Fruit fly (Drosophila melanogaster) whole organism, embryonic: ENCODE data around the gene Srp19.

Experiments
- Asciz ChIP-seq: fragments of 200-800 bp; sonication (Bioruptor generic); optimal IDR thresholded peaks from 2 replicates; lab custom pipeline; 2017; ENCODE audit warnings: missing biosample characterization, mild to moderate bottlenecking, missing genetic modification characterization, missing genetic modification reagents
- B-H1 ChIP-seq: fragments of 200-800 bp; sonication (Bioruptor generic); IDR thresholded peaks from 3 replicates; pipeline ENCODE4 v1.3.6; 2022; ENCODE audit warnings: missing biosample characterization, missing genetic modification characterization
- B-H2 ChIP-seq: fragments of 200-800 bp; sonication (Bioruptor generic); optimal IDR thresholded peaks from 2 replicates; lab custom pipeline; 2018; ENCODE audit warnings: missing biosample characterization, mild to moderate bottlenecking, missing genetic modification characterization
- CG1024 ChIP-seq: fragments of 200-800 bp; sonication (Bioruptor generic); IDR thresholded peaks from 2 replicates; pipeline ENCODE4 v1.3.6; 2022; ENCODE audit warnings: missing biosample characterization, missing genetic modification characterization
- CG10565 ChIP-seq: fragments of 200-800 bp; sonication (Bioruptor generic); optimal IDR thresholded peaks from 3 replicates; lab custom pipeline; 2016; ENCODE audit warnings: missing biosample characterization, mild to moderate bottlenecking, missing genetic modification characterization
- CG10959 ChIP-seq: fragments of 200-800 bp; sonication (Bioruptor generic); IDR thresholded peaks from 2 replicates; pipeline ENCODE4 v1.3.6; 2022; ENCODE audit warnings: missing biosample characterization, missing genetic modification characterization
- CG11085 ChIP-seq: fragments of 200-800 bp; sonication (Bioruptor generic); IDR thresholded peaks from 2 replicates; pipeline ENCODE4 v1.3.6; 2022; ENCODE audit warnings: missing biosample characterization, missing genetic modification characterization
- CG11398 ChIP-seq: fragments of 200-800 bp; sonication (Bioruptor generic); optimal IDR thresholded peaks from 2 replicates; lab custom pipeline; 2016; ENCODE audit warnings: missing biosample characterization, missing genetic modification characterization
- CG16863 ChIP-seq: fragments of 200-800 bp; sonication (Bioruptor generic); optimal IDR thresholded peaks from 3 replicates; lab custom pipeline; 2016; ENCODE audit warnings: missing biosample characterization, missing genetic modification characterization
- CG2116 ChIP-seq: fragments of 200-800 bp; sonication (Bioruptor generic); optimal IDR thresholded peaks from 3 replicates; lab custom pipeline; 2018; ENCODE audit warnings: missing biosample characterization, mild to moderate bottlenecking, missing genetic modification characterization
- CG2678 ChIP-seq: fragments of 200-800 bp; sonication (Bioruptor generic); optimal IDR thresholded peaks from 3 replicates; lab custom pipeline; 2019; ENCODE audit warnings: missing biosample characterization, mild to moderate bottlenecking, missing genetic modification characterization, moderate library complexity
- CG30403 ChIP-seq: fragments of 200-800 bp; sonication (Bioruptor generic); optimal IDR thresholded peaks from 3 replicates; lab custom pipeline; 2016; ENCODE audit warnings: missing biosample characterization, missing genetic modification characterization
- CG3163 ChIP-seq: fragments of 200-800 bp; sonication (Bioruptor generic); optimal IDR thresholded peaks from 3 replicates; lab custom pipeline; 2016; ENCODE audit warnings: missing biosample characterization, missing genetic modification characterization
- CG33557 ChIP-seq: fragments of 200-800 bp; sonication (Bioruptor generic); optimal IDR thresholded peaks from 2 replicates; lab custom pipeline; 2019; ENCODE audit warnings: missing biosample characterization, mild to moderate bottlenecking, missing genetic modification characterization, moderate library complexity
- CG4854 ChIP-seq: fragments of 200-800 bp; sonication (Bioruptor generic); optimal IDR thresholded peaks from 2 replicates; lab custom pipeline; 2016; ENCODE audit warnings: missing biosample characterization, missing genetic modification characterization, inconsistent platforms
- CG7271 ChIP-seq: fragments of 200-800 bp; sonication (Bioruptor generic); optimal IDR thresholded peaks from 2 replicates; lab custom pipeline; 2018; ENCODE audit warnings: missing biosample characterization, mild to moderate bottlenecking, missing genetic modification characterization, moderate library complexity
- CG7556 ChIP-seq: fragments of 200-800 bp; sonication (Bioruptor generic); optimal IDR thresholded peaks from 2 replicates; lab custom pipeline; 2017; ENCODE audit warnings: missing biosample characterization, mild to moderate bottlenecking, missing genetic modification characterization
- CG8924 ChIP-seq: fragments of 200-800 bp; optimal IDR thresholded peaks from 3 replicates; lab custom pipeline; 2019; ENCODE audit warnings: missing biosample characterization, mild to moderate bottlenecking, missing genetic modification characterization, moderate library complexity
- CG9727 ChIP-seq: fragments of 200-800 bp; sonication (Bioruptor generic); optimal IDR thresholded peaks from 3 replicates; lab custom pipeline; 2017; ENCODE audit warnings: missing biosample characterization, mild to moderate bottlenecking, missing genetic modification characterization
- Chrac-16 ChIP-seq: fragments of 200-800 bp; sonication (Bioruptor generic); optimal IDR thresholded peaks from 3 replicates; lab custom pipeline; 2016; ENCODE audit warnings: missing biosample characterization, missing genetic modification characterization
- CkIIα-i1 ChIP-seq: fragments of 200-800 bp; sonication (Bioruptor generic); IDR thresholded peaks from 2 replicates; pipeline ENCODE4 v1.3.6; 2022; ENCODE audit warnings: missing biosample characterization, missing genetic modification characterization
- Doc3 ChIP-seq: fragments of 200-800 bp; sonication (Bioruptor generic); IDR thresholded peaks from 3 replicates; pipeline ENCODE4 v1.3.6; 2022; ENCODE audit warnings: missing biosample characterization, missing genetic modification characterization; ENCODE audit not compliant: partially characterized antibody
- Ets97D ChIP-seq: fragments of 200-800 bp; sonication (Bioruptor generic); optimal IDR thresholded peaks from 3 replicates; lab custom pipeline; 2016; ENCODE audit warnings: missing biosample characterization, missing genetic modification characterization
- Gug ChIP-seq: fragments of 200-800 bp; sonication (Bioruptor generic); IDR thresholded peaks from 4 replicates; pipeline ENCODE4 v1.3.6; 2022; ENCODE audit warnings: missing biosample characterization, missing genetic modification characterization
- HLH4C ChIP-seq: fragments of 200-800 bp; sonication (Bioruptor generic); IDR thresholded peaks from 3 replicates; pipeline ENCODE4 v1.3.6; 2022; ENCODE audit warnings: missing biosample characterization, missing genetic modification characterization; ENCODE audit not compliant: partially characterized antibody
- HLHmδ ChIP-seq: fragments of 200-800 bp; sonication (Bioruptor generic); optimal IDR thresholded peaks from 2 replicates; lab custom pipeline; 2018; ENCODE audit warnings: missing biosample characterization, mild to moderate bottlenecking, missing genetic modification characterization, moderate library complexity
- NC2α ChIP-seq: fragments of 200-800 bp; sonication (Bioruptor generic); optimal IDR thresholded peaks from 2 replicates; lab custom pipeline; 2016; ENCODE audit warnings: missing biosample characterization, missing genetic modification characterization
- Nf-YA ChIP-seq: fragments of 200-800 bp; sonication (Bioruptor generic); IDR thresholded peaks from 2 replicates; pipeline ENCODE4 v1.3.6; 2022; ENCODE audit warnings: missing biosample characterization, missing genetic modification characterization
- Oaz ChIP-seq: fragments of 200-800 bp; sonication (Bioruptor generic); IDR thresholded peaks from 2 replicates; pipeline ENCODE4 v1.3.6; 2022; ENCODE audit warnings: missing biosample characterization, missing genetic modification characterization
- Opbp ChIP-seq: fragments of 200-800 bp; sonication (Bioruptor generic); IDR thresholded peaks from 3 replicates; pipeline ENCODE4 v1.3.6; 2022; ENCODE audit warnings: missing biosample characterization, missing genetic modification characterization; ENCODE audit not compliant: partially characterized antibody
- Rfx ChIP-seq: fragments of 200-800 bp; sonication (Bioruptor generic); IDR thresholded peaks from 2 replicates; pipeline ENCODE4 v1.3.6; 2022; ENCODE audit warnings: missing biosample characterization, missing genetic modification characterization
- Scr ChIP-seq: fragments of 200-800 bp; sonication (Bioruptor generic); IDR thresholded peaks from 2 replicates; pipeline ENCODE4 v1.3.6; 2022; ENCODE audit warnings: missing biosample characterization, missing genetic modification characterization; ENCODE audit not compliant: partially characterized antibody
- cato ChIP-seq: fragments of 200-800 bp; sonication (Bioruptor generic); optimal IDR thresholded peaks from 2 replicates; lab custom pipeline; 2016; ENCODE audit warnings: missing biosample characterization, missing genetic modification characterization, borderline replicate concordance
- chinmo ChIP-seq: fragments of 200-800 bp; sonication (Bioruptor generic); IDR thresholded peaks from 4 replicates; pipeline ENCODE4 v1.3.6; 2022; ENCODE audit warnings: missing biosample characterization, missing genetic modification characterization; ENCODE audit not compliant: partially characterized antibody
- chm ChIP-seq: fragments of 200-800 bp; sonication (Bioruptor generic); IDR thresholded peaks from 2 replicates; pipeline ENCODE4 v1.3.6; 2022; ENCODE audit warnings: missing biosample characterization, missing genetic modification characterization
- dmrt11E ChIP-seq: fragments of 200-800 bp; sonication (Bioruptor generic); optimal IDR thresholded peaks from 3 replicates; lab custom pipeline; 2018; ENCODE audit warnings: missing biosample characterization, mild to moderate bottlenecking, missing genetic modification characterization, moderate library complexity
- insv ChIP-seq, 2 experiments: fragments of 200-800 bp; sonication (Bioruptor generic); optimal IDR thresholded peaks; 3 replicates each; lab custom pipeline; 2016 to 2018; ENCODE audit warnings: missing biosample characterization in 2 of 2, missing genetic modification characterization in 2 of 2
- jing ChIP-seq: fragments of 200-800 bp; sonication (Bioruptor generic); optimal IDR thresholded peaks from 2 replicates; lab custom pipeline; 2018; ENCODE audit warnings: missing biosample characterization, mild to moderate bottlenecking, missing genetic modification characterization
- lov ChIP-seq, 2 experiments: fragments of 200-800 bp in 1 of 2; fragments of >200 bp in 1 of 2; sonication (Bioruptor generic) in 1 of 2; IDR thresholded peaks in 1 of 2; optimal IDR thresholded peaks in 1 of 2; 2 replicates in 1 of 2; 3 replicates in 1 of 2; pipeline versions ENCODE4 v1.3.6 to Lab custom; 2017 to 2022; ENCODE audit warnings: missing biosample characterization in 1 of 2, missing genetic modification characterization in 1 of 2
- nmo ChIP-seq: fragments of 200-800 bp; sonication (Bioruptor generic); optimal IDR thresholded peaks from 2 replicates; lab custom pipeline; 2018; ENCODE audit warnings: missing biosample characterization, mild to moderate bottlenecking, missing genetic modification characterization, moderate library complexity
- otp ChIP-seq: fragments of 200-800 bp; sonication (Bioruptor generic); IDR thresholded peaks from 3 replicates; pipeline ENCODE4, ENCODE4 v1.3.6; 2022; ENCODE audit warnings: missing biosample characterization, missing genetic modification characterization
- rib ChIP-seq: fragments of 200-800 bp; sonication (Bioruptor generic); IDR thresholded peaks from 2 replicates; pipeline ENCODE4 v1.3.6; 2022; ENCODE audit warnings: missing biosample characterization, missing genetic modification characterization
- row ChIP-seq: fragments of 200-800 bp; sonication (Bioruptor generic); IDR thresholded peaks from 3 replicates; pipeline ENCODE4 v1.3.6; 2022; ENCODE audit warnings: missing biosample characterization, missing genetic modification characterization
- shn ChIP-seq: fragments of 200-800 bp; sonication (Bioruptor generic); optimal IDR thresholded peaks from 3 replicates; lab custom pipeline; 2016; ENCODE audit warnings: missing biosample characterization, missing genetic modification characterization
- slp2 ChIP-seq: fragments of 200-800 bp; sonication (Bioruptor generic); optimal IDR thresholded peaks from 2 replicates; lab custom pipeline; 2016; ENCODE audit warnings: missing biosample characterization, missing genetic modification characterization
- sr ChIP-seq: fragments of 200-800 bp; sonication (Bioruptor generic); IDR thresholded peaks from 3 replicates; pipeline ENCODE4 v1.3.6; 2022; ENCODE audit warnings: missing biosample characterization, missing genetic modification characterization
- stc ChIP-seq: fragments of 200-800 bp; sonication (Bioruptor generic); IDR thresholded peaks from 2 replicates; pipeline ENCODE4 v1.3.6; 2022; ENCODE audit warnings: missing biosample characterization, missing genetic modification characterization
- wek ChIP-seq: fragments of 200-800 bp; sonication (Bioruptor generic); optimal IDR thresholded peaks from 3 replicates; lab custom pipeline; 2018; ENCODE audit warnings: missing biosample characterization, mild to moderate bottlenecking, missing genetic modification characterization, moderate library complexity

Gene Srp19

dm6 chr3L:7347984-7348631, at the start of gene Srp19, which contains the start of gene qm (continued):
- TF ChIP-seq Nf-YA (GFP tag; lab: Robert Waterston, UW) = no peak
- no peak for TF ChIP-seq Asciz (GFP tag; lab: Kevin White, UChicago)
- no peak for TF ChIP-seq lov (optimal IDR thresholded peaks at IDR 0.05; lab: Kevin White, UChicago)
- TF ChIP-seq lov (GFP tag; IDR thresholded peaks at IDR 0.05; lab: Robert Waterston, UW) = no peak
- peak; percentile 22 for TF ChIP-seq CG33557 (GFP tag; lab: Kevin White, UChicago)
- TF ChIP-seq dmrt11E (tag; lab: Kevin White, UChicago) = peak; percentile 23
- TF ChIP-seq insv (GFP tag; optimal IDR thresholded peaks at IDR 0.05; lab: Kevin White, UChicago) = peak in 1 of 2 experiments; percentile 23
- peak; percentile 29; the same call in 1 of the 2 replicates for TF ChIP-seq rib (GFP tag; lab: Robert Waterston, UW)
- TF ChIP-seq chm = peak; percentile 67; the same call in 1 of the 2 replicates
- TF ChIP-seq CG8924 (tag; lab: Kevin White, UChicago) = peak; percentile 46
- TF ChIP-seq row (GFP tag; lab: Robert Waterston, UW) = peak; percentile 89
- peak; percentile 78 for TF ChIP-seq Doc3 (GFP tag; lab: Robert Waterston, UW)
- no peak for TF ChIP-seq jing (GFP tag; lab: Kevin White, UChicago)
- TF ChIP-seq CG30403 = peak; percentile 84
- TF ChIP-seq otp = 0 out of 3 replicates have a peak, but pooled peaks have one; percentile 5
- TF ChIP-seq wek = peak; percentile 43
- TF ChIP-seq CG10959 = no peak; the same call in 1 of the 2 replicates
- TF ChIP-seq shn (GFP tag; lab: Kevin White, UChicago) = peak; percentile 23
- peak; percentile 24; the same call in 1 of the 4 replicates for TF ChIP-seq Gug
- no peak for TF ChIP-seq CG3163
- no peak for TF ChIP-seq CG7271 (tag; lab: Kevin White, UChicago)
- no peak for TF ChIP-seq B-H2
- TF ChIP-seq sr (GFP tag; lab: Robert Waterston, UW) = 0 out of 3 replicates have a peak, but pooled peaks have one; percentile 20
- TF ChIP-seq NC2α (GFP tag; lab: Kevin White, UChicago) = no peak
- peak; percentile 28 for TF ChIP-seq CG9727
- peak; percentile 59 for TF ChIP-seq HLHmδ (GFP tag; lab: Kevin White, UChicago)
- TF ChIP-seq CG7556 (GFP tag; lab: Kevin White, UChicago) = peak; percentile 56
- TF ChIP-seq CG2116 (GFP tag; lab: Kevin White, UChicago) = peak; percentile 71
- TF ChIP-seq Scr (GFP tag; lab: Robert Waterston, UW) = peak; percentile 91
- peak; percentile 11; the same call in 1 of the 3 replicates for TF ChIP-seq B-H1 (GFP tag; lab: Robert Waterston, UW)
- no peak for TF ChIP-seq Oaz (GFP tag; lab: Robert Waterston, UW)
- TF ChIP-seq Chrac-16 (GFP tag; lab: Kevin White, UChicago) = peak; percentile 34
- TF ChIP-seq stc (GFP tag; lab: Robert Waterston, UW) = peak; percentile 19; the same call in 1 of the 2 replicates
- 0 out of 2 replicates have a peak, but pooled peaks have one; percentile 12 for TF ChIP-seq CG11085 (GFP tag; lab: Robert Waterston, UW)
- TF ChIP-seq CG10565 (GFP tag; lab: Kevin White, UChicago) = no peak
- TF ChIP-seq cato (GFP tag; lab: Kevin White, UChicago) = peak; percentile 15
- peak; percentile 26; the same call in 1 of the 2 replicates for TF ChIP-seq CkIIα-i1
- no peak for TF ChIP-seq CG11398
- peak; percentile 97 for TF ChIP-seq chinmo (GFP tag; lab: Robert Waterston, UW)
- TF ChIP-seq CG2678 (tag; lab: Kevin White, UChicago) = peak; percentile 33
- TF ChIP-seq HLH4C (GFP tag; lab: Robert Waterston, UW) = peak; percentile 73
- TF ChIP-seq CG4854 = peak; percentile 26
- TF ChIP-seq slp2 (GFP tag; lab: Kevin White, UChicago) = no peak
- peak; percentile 51 for TF ChIP-seq Ets97D (GFP tag; lab: Kevin White, UChicago)
- peak; percentile 60 for TF ChIP-seq nmo (GFP tag; lab: Kevin White, UChicago)
- peak; percentile 50; the same call in 2 of the 3 replicates for TF ChIP-seq Opbp (GFP tag; lab: Robert Waterston, UW)
- no peak for TF ChIP-seq CG1024 (GFP tag; lab: Robert Waterston, UW)
- peak; percentile 25 for TF ChIP-seq CG16863
- TF ChIP-seq Rfx (GFP tag; lab: Robert Waterston, UW) = peak; percentile 51; the same call in 1 of the 2 replicates
